Worm (Caenorhabditis elegans) whole organism, midembryonic: Measurements from ENCODE around the gene nspg-7.2.

Source experiments
- T22C8.4 ChIP-seq: fragments of 200-800 bp; sonication (Bioruptor generic); IDR thresholded peaks from 2 replicates; pipeline ENCODE4 v1.3.6; 2022; ENCODE audit warnings: missing genetic modification characterization, missing compliant biosample characterization
- cog-1 ChIP-seq: sonication (generic microtip); optimal IDR thresholded peaks from 2 replicates; lab custom pipeline; 2016; ENCODE audit warnings: missing genetic modification characterization, missing compliant biosample characterization
- flt-1 ChIP-seq: fragments of 200-800 bp; sonication (Bioruptor generic); IDR thresholded peaks from 2 replicates; pipeline ENCODE4 v1.3.6; 2022; ENCODE audit warnings: missing genetic modification characterization, missing compliant biosample characterization
- klf-2 ChIP-seq: fragments of 200-800 bp; sonication (Bioruptor generic); conservative IDR thresholded peaks from 2 replicates; pipeline ENCODE4 v1.3.6; 2022; ENCODE audit warnings: missing genetic modification reagents, missing genetic modification characterization, missing compliant biosample characterization
- med-1 ChIP-seq: sonication (generic microtip); optimal IDR thresholded peaks from 2 replicates; lab custom pipeline; 2017; ENCODE audit warnings: missing genetic modification characterization, mild to moderate bottlenecking, missing compliant biosample characterization, antibody characterized with exemption, missing genetic modification reagents; ENCODE audit not compliant: insufficient read depth
- ref-1 ChIP-seq: fragments of 200-800 bp; sonication (Bioruptor generic); conservative IDR thresholded peaks from 2 replicates; pipeline ENCODE4 v1.3.6; 2022; ENCODE audit warnings: missing genetic modification reagents, missing genetic modification characterization, missing compliant biosample characterization
- ztf-23 ChIP-seq: fragments of 200-800 bp; sonication (Bioruptor generic); IDR thresholded peaks from 2 replicates; pipeline ENCODE4 v1.3.6; 2022; ENCODE audit warnings: missing genetic modification reagents, missing genetic modification characterization, missing compliant biosample characterization

ce11 chrIII:3222707-3223106 lies 35.5 kb downstream of the nspg-7.2 start:
- no peak for TF ChIP-seq T22C8.4 (GFP tag; lab: Robert Waterston, UW)
- TF ChIP-seq klf-2 = no peak
- no peak for TF ChIP-seq cog-1 (tag; lab: Kevin White, UChicago)
- TF ChIP-seq ztf-23 = no peak
- no peak for TF ChIP-seq ref-1 (GFP tag; lab: Robert Waterston, UW)
- TF ChIP-seq flt-1 (GFP tag; lab: Robert Waterston, UW) = no peak
- no peak for TF ChIP-seq med-1
